Worm (Caenorhabditis elegans): Measurements from ENCODE around the gene C37E2.3.

C37E2.3 gene

ce11 chrX:14146740-14147140 lies 33.5 kb upstream of the C37E2.3 start (continued):
- TF ChIP-seq F37D6.2 (tag; optimal IDR thresholded peaks at IDR 0.05) (peak; percentile 16), ces-1 (GFP tag; optimal IDR thresholded peaks at IDR 0.05) (no peak), fkh-10 (GFP tag; optimal IDR thresholded peaks at IDR 0.05) (peak; percentile 80), spr-1 (tag; optimal IDR thresholded peaks at IDR 0.05) (no peak), nhr-77 (tag; optimal IDR thresholded peaks at IDR 0.05) (peak; percentile 84), ceh-28 (tag; optimal IDR thresholded peaks at IDR 0.05) (peak; percentile 32), R02D3.7 (tag; optimal IDR thresholded peaks at IDR 0.05) (no peak), tra-1 (GFP tag; IDR thresholded peaks at IDR 0.05) (peak; percentile 69), hmg-1.1 (GFP tag; IDR thresholded peaks at IDR 0.05) (peak; percentile 74), mes-2 (tag; optimal IDR thresholded peaks at IDR 0.05; ENCODE audit: poor library complexity, severe bottlenecking) (peak; percentile 66), rbr-2 (tag; optimal IDR thresholded peaks at IDR 0.05) (peak; percentile 80), nhr-102 (tag; optimal IDR thresholded peaks at IDR 0.05) (peak; percentile 22), nhr-42 (GFP tag; IDR thresholded peaks at IDR 0.05) (peak; percentile 41; the same call in 1 of the 2 replicates), ztf-7 (tag; optimal IDR thresholded peaks at IDR 0.05) (peak; percentile 2), pha-4 (GFP tag; IDR thresholded peaks at IDR 0.05) (0 out of 2 replicates have a peak, but pooled peaks have one; percentile 29), pha-4 (tag; optimal IDR thresholded peaks at IDR 0.05) (peak; percentile 93), nhr-11 (tag; optimal IDR thresholded peaks at IDR 0.05) (peak; percentile 79), zag-1 (tag; optimal IDR thresholded peaks at IDR 0.05) (no peak), vab-7 (GFP tag; IDR thresholded peaks at IDR 0.05) (0 out of 2 replicates have a peak, but pooled peaks have one; percentile 21), daf-8 (GFP tag; IDR thresholded peaks at IDR 0.05) (no peak)

DNA sequence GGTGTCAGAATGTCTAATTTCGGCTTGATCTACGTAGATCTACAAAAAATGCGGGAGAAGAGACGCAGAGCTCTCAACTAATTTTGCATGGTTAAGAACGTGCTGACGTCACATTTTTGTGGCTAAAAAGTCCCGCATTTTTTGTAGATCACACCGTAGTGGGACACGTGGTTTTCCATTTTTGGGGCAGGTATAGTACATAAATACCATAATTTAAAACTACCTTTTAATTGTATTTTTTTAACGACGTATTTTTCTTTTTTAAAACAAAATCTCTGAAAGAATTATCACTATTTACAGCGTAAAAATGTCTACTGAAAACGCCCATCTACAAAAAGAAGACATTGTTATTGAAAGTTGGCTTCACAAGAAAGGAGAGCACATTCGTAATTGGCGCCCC lies 32.9 kb upstream of the C37E2.3 start, which contains the start of gene akt-2:
Gene akt-2 (plus strand): TSS at position 301 of the 400 bp plus-strand sequence.
- no peak for TF ChIP-seq madf-5 (GFP tag; IDR thresholded peaks at IDR 0.05)

DNA sequence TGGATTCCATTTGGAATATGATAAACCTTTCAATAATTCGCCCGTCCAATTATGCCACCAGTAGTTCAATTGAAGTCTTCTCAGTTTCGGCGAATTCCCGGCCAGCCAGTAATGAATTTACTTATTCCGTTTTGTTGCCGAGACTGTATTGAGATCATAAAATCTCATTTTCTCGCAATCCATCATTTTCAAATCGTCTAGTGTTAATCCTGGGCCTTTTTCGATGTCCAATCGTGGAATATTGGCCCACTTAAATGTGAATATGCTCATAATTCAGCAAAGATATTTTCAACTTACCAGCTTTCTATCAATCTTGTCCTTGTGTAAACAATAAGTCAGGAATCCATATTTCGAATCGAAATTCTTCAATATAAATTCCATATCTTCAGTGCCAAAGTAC lies 27.6 kb upstream of the C37E2.3 start:
- TF ChIP-seq unc-62 (GFP tag; optimal IDR thresholded peaks at IDR 0.05 in 1 of 2) (peak in 1 of 2 experiments; percentile 90), unc-62 (tag; optimal IDR thresholded peaks at IDR 0.05) (no peak), nhr-102 (tag; optimal IDR thresholded peaks at IDR 0.05) (no peak), rbr-2 (tag; optimal IDR thresholded peaks at IDR 0.05) (no peak)

DNA sequence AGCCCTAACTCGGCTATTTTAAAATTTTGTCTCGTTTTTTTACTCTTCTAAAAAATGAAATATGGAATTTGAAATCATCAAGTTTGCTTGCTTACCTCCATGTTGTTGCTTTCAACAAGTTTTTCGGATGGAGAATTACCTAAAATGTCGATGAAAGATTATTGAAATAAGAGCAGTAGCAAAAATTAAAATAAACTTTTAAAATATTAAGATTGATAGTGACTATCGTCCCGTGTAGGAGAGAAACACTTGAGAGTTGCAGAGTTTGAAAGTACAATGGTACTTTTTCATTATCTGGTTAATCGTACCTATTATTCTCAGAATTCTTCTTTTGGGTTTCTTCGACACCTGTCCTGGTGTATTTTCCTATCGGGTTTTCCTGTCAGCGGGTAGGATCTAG lies 23.3 kb upstream of the C37E2.3 start, which contains the start of gene ceh-90:
Gene ceh-90 (minus strand): TSS at position 101 of the 400 bp plus-strand sequence.
- no peak for TF ChIP-seq dmd-6 (GFP tag; IDR thresholded peaks at IDR 0.05)
- TF ChIP-seq Y75B8A.6 (GFP tag; IDR thresholded peaks at IDR 0.05) = no peak
- TF ChIP-seq lin-1 (GFP tag; IDR thresholded peaks at IDR 0.05) = no peak
- no peak for TF ChIP-seq gei-8 (GFP tag; optimal IDR thresholded peaks at IDR 0.05)
- no peak for TF ChIP-seq spr-3 (GFP tag; optimal IDR thresholded peaks at IDR 0.05)
- no peak for TF ChIP-seq tag-97 (GFP tag; IDR thresholded peaks at IDR 0.05)
- no peak for TF ChIP-seq ztf-11 (tag; optimal IDR thresholded peaks at IDR 0.05)
- no peak for TF ChIP-seq ceh-28 (tag; optimal IDR thresholded peaks at IDR 0.05)
- TF ChIP-seq nhr-48 (tag; optimal IDR thresholded peaks at IDR 0.05) = no peak
- no peak for TF ChIP-seq nhr-102 (tag; optimal IDR thresholded peaks at IDR 0.05)
- no peak for TF ChIP-seq zip-2 (tag; optimal IDR thresholded peaks at IDR 0.05)
- TF ChIP-seq rbr-2 (tag; optimal IDR thresholded peaks at IDR 0.05) = no peak
- TF ChIP-seq daf-19 (GFP tag; conservative IDR thresholded peaks at IDR 0.05) = no peak
- TF ChIP-seq cey-2 (tag; optimal IDR thresholded peaks at IDR 0.05; ENCODE audit: borderline replicate concordance, insufficient read depth) = no peak
- no peak for TF ChIP-seq mes-2 (tag; optimal IDR thresholded peaks at IDR 0.05; ENCODE audit: poor library complexity, severe bottlenecking)

Data from whole organism, L4 larva.